Fruit fly (Drosophila melanogaster) whole organism, prepupa: Measurements from ENCODE around the gene CG18586.

Experiments used
- Blimp-1 ChIP-seq: fragments of 200-800 bp; sonication (Bioruptor generic); optimal IDR thresholded peaks from 3 replicates; lab custom pipeline; 2017; ENCODE audit warnings: missing biosample characterization, missing genetic modification characterization, mild to moderate bottlenecking, moderate library complexity, missing genetic modification reagents
- CG11902 ChIP-seq: fragments of 200-800 bp; sonication (Bioruptor generic); optimal IDR thresholded peaks from 3 replicates; lab custom pipeline; 2016; ENCODE audit warnings: missing biosample characterization, missing genetic modification characterization
- CG15336 ChIP-seq: fragments of 200-800 bp; sonication (Bioruptor generic); IDR thresholded peaks from 2 replicates; pipeline ENCODE4 v1.3.6; 2022; ENCODE audit warnings: missing biosample characterization, missing genetic modification characterization
- CG1621 ChIP-seq: fragments of 200-800 bp; sonication (Bioruptor generic); optimal IDR thresholded peaks from 3 replicates; lab custom pipeline; 2018; ENCODE audit warnings: missing biosample characterization, mild to moderate bottlenecking, missing genetic modification characterization
- CG16779 ChIP-seq: fragments of 200-800 bp; sonication (Bioruptor generic); optimal IDR thresholded peaks from 3 replicates; lab custom pipeline; 2017; ENCODE audit warnings: missing biosample characterization, mild to moderate bottlenecking, missing genetic modification characterization
- CG3032 ChIP-seq: fragments of 200-800 bp; optimal IDR thresholded peaks from 2 replicates; lab custom pipeline; 2019; ENCODE audit warnings: missing biosample characterization, mild to moderate bottlenecking, missing genetic modification characterization, moderate library complexity
- CG31627 ChIP-seq: fragments of 200-800 bp; sonication (Bioruptor generic); optimal IDR thresholded peaks from 3 replicates; lab custom pipeline; 2016; ENCODE audit warnings: missing biosample characterization, missing genetic modification characterization
- CG32006 ChIP-seq: fragments of 200-800 bp; sonication (Bioruptor generic); optimal IDR thresholded peaks from 3 replicates; lab custom pipeline; 2017; ENCODE audit warnings: missing biosample characterization, mild to moderate bottlenecking, missing genetic modification characterization
- CG34406 ChIP-seq: fragments of 200-800 bp; sonication (Bioruptor generic); optimal IDR thresholded peaks from 3 replicates; lab custom pipeline; 2016; ENCODE audit warnings: missing biosample characterization, missing genetic modification characterization
- CG3919 ChIP-seq: fragments of 200-800 bp; sonication (Bioruptor generic); optimal IDR thresholded peaks from 3 replicates; lab custom pipeline; 2016; ENCODE audit warnings: missing biosample characterization, missing genetic modification characterization
- CG4318 ChIP-seq: fragments of 200-800 bp; sonication (Bioruptor generic); optimal IDR thresholded peaks from 3 replicates; lab custom pipeline; 2017; ENCODE audit warnings: missing biosample characterization, mild to moderate bottlenecking, missing genetic modification characterization
- CG6163 ChIP-seq: fragments of 200-800 bp; sonication (Bioruptor generic); IDR thresholded peaks from 3 replicates; pipeline ENCODE4 v1.3.6; 2022; ENCODE audit warnings: missing biosample characterization, missing genetic modification characterization
- CG6276 ChIP-seq: fragments of 200-800 bp; sonication (Bioruptor generic); optimal IDR thresholded peaks from 2 replicates; lab custom pipeline; 2017; ENCODE audit warnings: missing biosample characterization, mild to moderate bottlenecking, missing genetic modification characterization
- CG6854 ChIP-seq: fragments of 200-800 bp; sonication (Bioruptor generic); optimal IDR thresholded peaks from 2 replicates; lab custom pipeline; 2017; ENCODE audit warnings: missing biosample characterization, mild to moderate bottlenecking, missing genetic modification characterization
- CG7368 ChIP-seq: fragments of 200-800 bp; sonication (Bioruptor generic); optimal IDR thresholded peaks from 3 replicates; lab custom pipeline; 2016; ENCODE audit warnings: missing biosample characterization, missing genetic modification characterization
- CG8119 ChIP-seq: fragments of 200-800 bp; sonication (Bioruptor generic); IDR thresholded peaks from 3 replicates; pipeline ENCODE4 v1.3.6; 2022; ENCODE audit warnings: missing biosample characterization, missing genetic modification characterization
- CG8319 ChIP-seq: fragments of 200-800 bp; sonication (Bioruptor generic); optimal IDR thresholded peaks from 3 replicates; lab custom pipeline; 2016; ENCODE audit warnings: missing biosample characterization, missing genetic modification characterization
- CG8632 ChIP-seq: fragments of 200-800 bp; sonication (Bioruptor generic); optimal IDR thresholded peaks from 3 replicates; lab custom pipeline; 2016; ENCODE audit warnings: missing biosample characterization, missing genetic modification characterization
- Eip75B ChIP-seq: fragments of 200-800 bp; sonication (Bioruptor generic); optimal IDR thresholded peaks from 3 replicates; lab custom pipeline; 2016; ENCODE audit warnings: missing biosample characterization, missing genetic modification characterization
- Eip78C ChIP-seq: fragments of 200-800 bp; sonication (Bioruptor generic); peaks from one replicate; lab custom pipeline; 2016; ENCODE audit warnings: missing biosample characterization, missing genetic modification characterization
- Eip93F ChIP-seq: fragments of 200-800 bp; sonication (Bioruptor generic); optimal IDR thresholded peaks from 2 replicates; lab custom pipeline; 2016; ENCODE audit warnings: missing biosample characterization, mild to moderate bottlenecking, missing genetic modification characterization
- Ets21C ChIP-seq: fragments of 200-800 bp; sonication (Bioruptor generic); optimal IDR thresholded peaks from 3 replicates; lab custom pipeline; 2016; ENCODE audit warnings: missing biosample characterization, missing genetic modification characterization
- Gug ChIP-seq: fragments of 200-800 bp; sonication (Bioruptor generic); IDR thresholded peaks from 2 replicates; pipeline ENCODE4 v1.3.6; 2022; ENCODE audit warnings: missing biosample characterization, missing genetic modification characterization
- Hr38 ChIP-seq: sonication (Bioruptor generic); optimal IDR thresholded peaks from 2 replicates; lab custom pipeline; 2016; ENCODE audit warnings: missing biosample characterization, missing genetic modification characterization
- Met ChIP-seq: fragments of 200-800 bp; sonication (Bioruptor generic); optimal IDR thresholded peaks from 3 replicates; lab custom pipeline; 2016; ENCODE audit warnings: missing biosample characterization, missing genetic modification characterization
- OdsH ChIP-seq: fragments of 200-800 bp; sonication (Bioruptor generic); optimal IDR thresholded peaks from 3 replicates; lab custom pipeline; 2016; ENCODE audit warnings: missing biosample characterization, missing genetic modification characterization
- Smox ChIP-seq: fragments of 200-800 bp; sonication (Bioruptor generic); optimal IDR thresholded peaks from 3 replicates; lab custom pipeline; 2016; ENCODE audit warnings: missing biosample characterization, missing genetic modification characterization
- Sox14 ChIP-seq: fragments of 200-800 bp; sonication (Bioruptor generic); optimal IDR thresholded peaks from 3 replicates; lab custom pipeline; 2016; ENCODE audit warnings: missing biosample characterization, missing genetic modification characterization
- Sox15 ChIP-seq: fragments of 200-800 bp; sonication (Bioruptor generic); optimal IDR thresholded peaks from 3 replicates; lab custom pipeline; 2016; ENCODE audit warnings: missing biosample characterization, missing genetic modification characterization
- acj6 ChIP-seq: fragments of 200-800 bp; sonication (Bioruptor generic); optimal IDR thresholded peaks from 3 replicates; lab custom pipeline; 2016; ENCODE audit warnings: missing biosample characterization, missing genetic modification characterization
- cyc ChIP-seq: fragments of 200-800 bp; sonication (Bioruptor generic); optimal IDR thresholded peaks from 3 replicates; lab custom pipeline; 2016; ENCODE audit warnings: missing biosample characterization, missing genetic modification characterization
- dac ChIP-seq: fragments of 200-800 bp; sonication (Bioruptor generic); optimal IDR thresholded peaks from 2 replicates; lab custom pipeline; 2017; ENCODE audit warnings: missing biosample characterization, mild to moderate bottlenecking, missing genetic modification characterization
- dsx ChIP-seq: fragments of 200-800 bp; optimal IDR thresholded peaks from 3 replicates; lab custom pipeline; 2019; ENCODE audit warnings: missing biosample characterization, mild to moderate bottlenecking, missing genetic modification characterization, moderate library complexity; ENCODE audit not compliant: poor library complexity, severe bottlenecking
- eg ChIP-seq: fragments of 200-800 bp; sonication (Bioruptor generic); IDR thresholded peaks from 3 replicates; pipeline ENCODE4 v1.3.6; 2022; ENCODE audit warnings: missing biosample characterization, missing genetic modification characterization
- esn ChIP-seq: fragments of 200-800 bp; sonication (Bioruptor generic); optimal IDR thresholded peaks from 2 replicates; lab custom pipeline; 2016; ENCODE audit warnings: missing biosample characterization, mild to moderate bottlenecking, missing genetic modification characterization, moderate library complexity
- fd85E ChIP-seq: fragments of 200-800 bp; sonication (Bioruptor generic); optimal IDR thresholded peaks from 3 replicates; lab custom pipeline; 2016; ENCODE audit warnings: missing biosample characterization, missing genetic modification characterization
- fkh ChIP-seq: fragments of 200-800 bp; sonication (Bioruptor generic); optimal IDR thresholded peaks from 3 replicates; lab custom pipeline; 2017; ENCODE audit warnings: missing biosample characterization, mild to moderate bottlenecking, missing genetic modification characterization, moderate library complexity
- lz ChIP-seq: fragments of 200-800 bp; sonication (Bioruptor generic); optimal IDR thresholded peaks from 3 replicates; lab custom pipeline; 2016; ENCODE audit warnings: missing biosample characterization, missing genetic modification characterization
- net ChIP-seq: fragments of 200-800 bp; sonication (Bioruptor generic); optimal IDR thresholded peaks from 3 replicates; lab custom pipeline; 2016; ENCODE audit warnings: missing biosample characterization, missing genetic modification characterization
- pdm3 ChIP-seq: fragments of 200-800 bp; sonication (Bioruptor generic); optimal IDR thresholded peaks from 3 replicates; lab custom pipeline; 2016; ENCODE audit warnings: missing biosample characterization, missing genetic modification characterization
- salr ChIP-seq, 2 experiments: fragments of 200-800 bp; sonication (Bioruptor generic); optimal IDR thresholded peaks; 3 replicates each; lab custom pipeline; 2016 to 2018; ENCODE audit warnings: missing biosample characterization in 2 of 2, missing genetic modification characterization in 2 of 2, mild to moderate bottlenecking in 1 of 2
- spab ChIP-seq: fragments of 200-800 bp; sonication (Bioruptor generic); optimal IDR thresholded peaks from 2 replicates; lab custom pipeline; 2017; ENCODE audit warnings: missing biosample characterization, mild to moderate bottlenecking, missing genetic modification characterization, missing genetic modification reagents
- ss ChIP-seq, 2 experiments: fragments of 200-800 bp; sonication (Bioruptor generic); optimal IDR thresholded peaks; 2 replicates in 1 of 2; 3 replicates in 1 of 2; lab custom pipeline; 2017 to 2018; ENCODE audit warnings: mild to moderate bottlenecking in 2 of 2, missing biosample characterization in 2 of 2, missing genetic modification characterization in 2 of 2, moderate library complexity in 1 of 2
- svp ChIP-seq: fragments of 200-800 bp; sonication (Bioruptor generic); peaks from one replicate; lab custom pipeline; 2016; ENCODE audit warnings: missing biosample characterization, missing genetic modification characterization
- vri ChIP-seq: fragments of 200-800 bp; sonication (Bioruptor generic); optimal IDR thresholded peaks from 3 replicates; lab custom pipeline; 2016; ENCODE audit warnings: missing biosample characterization, mild to moderate bottlenecking, missing genetic modification characterization

Gene CG18586

dm6 chr3L:5843895-5844576 is 29.1 kb upstream of the CG18586 start (continued):
- TF ChIP-seq dac (GFP tag; lab: Kevin White, UChicago) (no peak), pdm3 (GFP tag; lab: Kevin White, UChicago) (no peak), Ets21C (no peak), salr (GFP tag; optimal IDR thresholded peaks at IDR 0.05; lab: Kevin White, UChicago) (no peak), CG8319 (GFP tag; lab: Kevin White, UChicago) (no peak), CG15336 (GFP tag; lab: Robert Waterston, UW) (peak; percentile 11; the same call in 1 of the 2 replicates), CG11902 (GFP tag; lab: Kevin White, UChicago) (no peak), OdsH (no peak), CG16779 (tag; lab: Kevin White, UChicago) (no peak), cyc (no peak), esn (GFP tag; lab: Kevin White, UChicago) (no peak), CG6276 (peak; percentile 16), fd85E (GFP tag; lab: Kevin White, UChicago) (no peak), Sox15 (GFP tag; lab: Kevin White, UChicago) (no peak), Blimp-1 (GFP tag; lab: Kevin White, UChicago) (no peak), acj6 (GFP tag; lab: Kevin White, UChicago) (no peak), Gug (GFP tag; lab: Robert Waterston, UW) (no peak), CG6854 (GFP tag; lab: Kevin White, UChicago) (no peak), fkh (GFP tag; lab: Kevin White, UChicago) (no peak), Eip93F (GFP tag; lab: Kevin White, UChicago) (no peak), CG3032 (no peak), CG3919 (GFP tag; lab: Kevin White, UChicago) (no peak), CG7368 (no peak), Sox14 (no peak), lz (GFP tag; lab: Kevin White, UChicago) (no peak), Hr38 (GFP tag; lab: Kevin White, UChicago) (no peak), svp (GFP tag; lab: Kevin White, UChicago) (peak; percentile 69), ss (GFP tag; optimal IDR thresholded peaks at IDR 0.05; lab: Kevin White, UChicago) (peak in 1 of 2 experiments; percentile 8), net (peak; percentile 10), CG31627 (GFP tag; lab: Kevin White, UChicago) (no peak), eg (peak; percentile 36; the same call in 1 of the 3 replicates), CG6163 (GFP tag; lab: Robert Waterston, UW) (no peak), CG32006 (no peak)

dm6 chr3L:5845466-5845865 is 27.6 kb upstream of the CG18586 start, which contains the start of gene vn:
Gene vn, minus strand, starts transcription at chr3L:5845664.
- no peak for TF ChIP-seq salr (GFP tag; optimal IDR thresholded peaks at IDR 0.05; lab: Kevin White, UChicago)
- TF ChIP-seq Hr38 (GFP tag; lab: Kevin White, UChicago): no peak
- TF ChIP-seq CG1621 (tag; lab: Kevin White, UChicago): peak; percentile 4
- TF ChIP-seq dsx (GFP tag; lab: Kevin White, UChicago): peak; percentile 8
- TF ChIP-seq CG6276: peak; percentile 83
- TF ChIP-seq fkh (GFP tag; lab: Kevin White, UChicago): peak; percentile 10
- TF ChIP-seq CG4318: no peak
- peak; percentile 27 for TF ChIP-seq CG3919 (GFP tag; lab: Kevin White, UChicago)
- peak; percentile 32 for TF ChIP-seq Eip78C (GFP tag; lab: Kevin White, UChicago)
- TF ChIP-seq CG8632 (GFP tag; lab: Kevin White, UChicago): no peak
- peak; percentile 25; the same call in 1 of the 3 replicates for TF ChIP-seq CG8119 (GFP tag; lab: Robert Waterston, UW)
- peak; percentile 31; the same call in 1 of the 3 replicates for TF ChIP-seq CG6163 (GFP tag; lab: Robert Waterston, UW)
- TF ChIP-seq vri (GFP tag; lab: Kevin White, UChicago): peak; percentile 4
- no peak for TF ChIP-seq Sox15 (GFP tag; lab: Kevin White, UChicago)
- TF ChIP-seq ss (GFP tag; optimal IDR thresholded peaks at IDR 0.05; lab: Kevin White, UChicago): no peak
- no peak for TF ChIP-seq CG6854 (GFP tag; lab: Kevin White, UChicago)
- TF ChIP-seq fd85E (GFP tag; lab: Kevin White, UChicago): no peak
- TF ChIP-seq Eip75B: no peak
- TF ChIP-seq CG15336 (GFP tag; lab: Robert Waterston, UW): peak; percentile 37; the same call in 1 of the 2 replicates
- no peak for TF ChIP-seq spab (GFP tag; lab: Kevin White, UChicago)
- no peak for TF ChIP-seq Met (GFP tag; lab: Kevin White, UChicago)
- no peak for TF ChIP-seq CG31627 (GFP tag; lab: Kevin White, UChicago)
- TF ChIP-seq Smox (GFP tag; lab: Kevin White, UChicago): no peak
- no peak for TF ChIP-seq net
- TF ChIP-seq eg: peak; percentile 50; the same call in 1 of the 3 replicates
- no peak for TF ChIP-seq CG34406
- TF ChIP-seq, all 60 proteins: peak for 11
